Fruit fly (Drosophila melanogaster): ENCODE results near the gene Kah.
A peak's percentile ranks its signal among the peaks of the same experiment; 100 is the strongest.

DNA sequence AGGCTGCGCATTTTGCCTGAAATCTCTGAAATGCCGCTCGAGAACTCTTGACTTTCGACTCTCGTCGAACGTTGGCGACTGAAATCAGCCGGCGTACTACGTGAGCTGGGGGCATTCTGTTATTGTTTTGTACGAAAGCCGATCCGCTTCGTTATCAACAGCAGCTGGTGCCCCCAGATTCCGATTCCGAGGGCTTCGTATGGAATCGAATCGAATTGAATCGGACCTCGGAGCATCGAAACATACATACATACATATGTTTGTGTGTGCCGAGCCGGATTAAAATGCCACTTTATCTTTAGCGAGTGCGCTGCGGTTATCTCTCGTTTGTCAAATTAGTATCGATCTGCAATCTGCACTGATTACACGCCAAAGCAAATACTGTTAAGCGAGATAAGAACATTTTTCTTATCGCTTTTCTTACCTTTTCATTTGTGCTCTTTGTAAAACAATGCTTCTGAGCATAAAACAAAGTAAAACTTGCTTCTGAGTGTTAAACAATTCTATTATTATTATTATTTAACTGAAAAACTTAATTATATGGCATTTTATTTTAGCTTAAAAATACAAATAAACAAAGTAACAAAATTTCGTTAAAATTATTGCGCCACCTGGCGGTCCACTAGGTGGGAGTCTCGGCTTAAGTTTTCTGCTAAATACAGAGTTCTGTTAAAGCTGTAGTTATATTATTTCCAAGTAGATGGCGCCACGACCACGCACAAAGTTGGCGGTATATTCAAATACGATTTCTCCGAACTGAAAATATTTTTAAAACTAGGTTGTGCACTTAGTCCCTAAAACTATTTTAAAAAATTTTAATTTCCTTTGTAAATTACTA is 17.6 kb upstream of the Kah start, which contains the start of gene Reg-2:
- TF ChIP-seq CTCF (optimal IDR thresholded peaks at IDR 0.05) (peak; percentile 82 to 96), CG8478 (optimal IDR thresholded peaks at IDR 0.05) (no peak)

Data from S2 (cell line).